Worm (Caenorhabditis elegans) whole organism, L1 larva: ENCODE measurements around the gene F20A1.8.

Source experiments
- C04F5.9 ChIP-seq: sonication (generic microtip); optimal IDR thresholded peaks from 2 replicates; lab custom pipeline; 2016; ENCODE audit warnings: missing genetic modification characterization, missing compliant biosample characterization
- ama-1 ChIP-seq: fragments of 150-350 bp; optimal IDR thresholded peaks from 2 replicates; lab custom pipeline; 2014
- ces-1 ChIP-seq: fragments of 150-350 bp; optimal IDR thresholded peaks from 2 replicates; lab custom pipeline; 2014; ENCODE audit warnings: missing biosample characterization, missing genetic modification reagents, missing genetic modification characterization
- egl-27 ChIP-seq, 2 experiments: fragments of 150-350 bp in 1 of 2; sonication (generic microtip); optimal IDR thresholded peaks; 3 replicates each; lab custom pipeline; 2017 to 2018; ENCODE audit warnings: missing biosample characterization in 2 of 2, missing genetic modification characterization in 2 of 2, missing genetic modification reagents in 2 of 2
- lin-39 ChIP-seq: fragments of 150-350 bp; optimal IDR thresholded peaks from 2 replicates; lab custom pipeline; 2014; ENCODE audit warnings: missing biosample characterization, missing genetic modification reagents, missing genetic modification characterization
- mdl-1 ChIP-seq, 2 experiments: fragments of 150-350 bp; optimal IDR thresholded peaks; 2 replicates each; lab custom pipeline; 2014 to 2017; ENCODE audit warnings: missing biosample characterization in 2 of 2, missing genetic modification characterization in 2 of 2, inconsistent platforms in 1 of 2
- nhr-77 ChIP-seq: fragments of 150-350 bp; optimal IDR thresholded peaks from 2 replicates; lab custom pipeline; 2014; ENCODE audit warnings: missing biosample characterization, missing genetic modification characterization
- skn-1 ChIP-seq: fragments of 150-350 bp; optimal IDR thresholded peaks from 2 replicates; lab custom pipeline; 2014; ENCODE audit warnings: missing biosample characterization, missing genetic modification characterization
- tbx-2 ChIP-seq: sonication (generic microtip); optimal IDR thresholded peaks from 2 replicates; lab custom pipeline; 2016; ENCODE audit warnings: missing genetic modification characterization, missing compliant biosample characterization
- unc-62 ChIP-seq: fragments of 150-350 bp; optimal IDR thresholded peaks from 2 replicates; lab custom pipeline; 2014; ENCODE audit warnings: missing biosample characterization, missing genetic modification reagents, missing genetic modification characterization
- zip-4 ChIP-seq: fragments of 200-800 bp; sonication (Bioruptor generic); optimal IDR thresholded peaks from 2 replicates; lab custom pipeline; 2018; ENCODE audit warnings: mild to moderate bottlenecking, missing genetic modification characterization, moderate library complexity, missing compliant biosample characterization

ce11 chrV:7000734-7001133 lies 46.7 kb downstream of the F20A1.8 start:
- TF ChIP-seq ama-1 (lab: Kevin White, UChicago) (no peak), egl-27 (tag; optimal IDR thresholded peaks at IDR 0.05; lab: Kevin White, UChicago) (no peak), lin-39 (tag; lab: Kevin White, UChicago) (no peak), nhr-77 (tag; lab: Kevin White, UChicago) (no peak), mdl-1 (tag; optimal IDR thresholded peaks at IDR 0.05; lab: Kevin White, UChicago) (no peak), C04F5.9 (tag; lab: Kevin White, UChicago) (no peak), ces-1 (no peak), unc-62 (GFP tag; lab: Kevin White, UChicago) (no peak), skn-1 (tag; lab: Kevin White, UChicago) (no peak), tbx-2 (tag; lab: Kevin White, UChicago) (no peak), zip-4 (GFP tag; lab: Kevin White, UChicago) (no peak)
